Fruit fly (Drosophila melanogaster): ENCODE measurements around the gene CG1677.
A peak's percentile ranks its signal among the peaks of the same experiment; 100 is the strongest.

The CG1677 gene

dm6 chrX:7307478-7308200, 98.0 kb downstream of the CG1677 start, which contains the start of gene brk (continued):
- TF ChIP-seq CG7745 (tag; optimal IDR thresholded peaks at IDR 0.05) (no peak), amos (GFP tag; IDR thresholded peaks at IDR 0.05; ENCODE audit: partially characterized antibody) (no peak), HLH4C (GFP tag; IDR thresholded peaks at IDR 0.05; ENCODE audit: partially characterized antibody) (no peak), jing (GFP tag; optimal IDR thresholded peaks at IDR 0.05) (no peak), insv (GFP tag; optimal IDR thresholded peaks at IDR 0.05) (no peak), Mes4 (GFP tag; optimal IDR thresholded peaks at IDR 0.05) (no peak), CG14710 (tag; optimal IDR thresholded peaks at IDR 0.05) (no peak), CG11456 (GFP tag; IDR thresholded peaks at IDR 0.05) (no peak), CG18476 (GFP tag; optimal IDR thresholded peaks at IDR 0.05) (no peak), h (optimal IDR thresholded peaks at IDR 0.05) (no peak), CG4854 (GFP tag; optimal IDR thresholded peaks at IDR 0.05) (no peak), CG2889 (GFP tag; IDR thresholded peaks at IDR 0.05) (no peak), Six4 (GFP tag; optimal IDR thresholded peaks at IDR 0.05) (no peak), CG8924 (tag; optimal IDR thresholded peaks at IDR 0.05) (no peak), crc (GFP tag; optimal IDR thresholded peaks at IDR 0.05) (no peak), mirr (GFP tag; optimal IDR thresholded peaks at IDR 0.05) (peak; percentile 61), CG12391 (tag; optimal IDR thresholded peaks at IDR 0.05) (no peak), CG1529 (GFP tag; optimal IDR thresholded peaks at IDR 0.05) (peak; percentile 3), H15 (GFP tag; IDR thresholded peaks at IDR 0.05) (no peak), CG7987 (GFP tag; optimal IDR thresholded peaks at IDR 0.05) (peak; percentile 66), CG17829 (tag; optimal IDR thresholded peaks at IDR 0.05) (peak; percentile 20), grn (GFP tag; optimal IDR thresholded peaks at IDR 0.05) (no peak), CG12155 (GFP tag; optimal IDR thresholded peaks at IDR 0.05) (no peak), CG8478 (optimal IDR thresholded peaks at IDR 0.05) (peak; percentile 98), CG9817 (tag; optimal IDR thresholded peaks at IDR 0.05) (no peak), CG18011 (GFP tag; optimal IDR thresholded peaks at IDR 0.05) (no peak), CG4328 (GFP tag; optimal IDR thresholded peaks at IDR 0.05) (no peak), dimm (GFP tag; IDR thresholded peaks at IDR 0.05) (no peak), Trl (optimal IDR thresholded peaks at IDR 0.05) (peak; percentile 96), Trl (GFP tag; optimal IDR thresholded peaks at IDR 0.05) (peak; percentile 25), Poxn (GFP tag; IDR thresholded peaks at IDR 0.05) (no peak), mam (GFP tag; optimal IDR thresholded peaks at IDR 0.05) (no peak), CG2875 (GFP tag; optimal IDR thresholded peaks at IDR 0.05) (no peak), nerfin-1 (tag; optimal IDR thresholded peaks at IDR 0.05) (no peak), pnt (GFP tag; optimal IDR thresholded peaks at IDR 0.05) (no peak), CG16863 (GFP tag; optimal IDR thresholded peaks at IDR 0.05) (no peak), Xbp1 (GFP tag; optimal IDR thresholded peaks at IDR 0.05) (no peak), abd-A (tag; optimal IDR thresholded peaks at IDR 0.05) (peak; percentile 67), fd3F (GFP tag; optimal IDR thresholded peaks at IDR 0.05) (no peak), CG17612 (GFP tag; IDR thresholded peaks at IDR 0.05) (no peak), Tbp (GFP tag; optimal IDR thresholded peaks at IDR 0.05) (no peak), ranshi (GFP tag; IDR thresholded peaks at IDR 0.05) (no peak; the same call in 1 of the 2 replicates), CG15073 (GFP tag; optimal IDR thresholded peaks at IDR 0.05) (no peak), dysf (GFP tag; IDR thresholded peaks at IDR 0.05) (no peak), al (GFP tag; IDR thresholded peaks at IDR 0.05) (no peak), Sin3A (optimal IDR thresholded peaks at IDR 0.05) (no peak), CG6654 (GFP tag; optimal IDR thresholded peaks at IDR 0.05) (no peak), cg (GFP tag; optimal IDR thresholded peaks at IDR 0.05) (peak; percentile 99), Scr (GFP tag; IDR thresholded peaks at IDR 0.05; ENCODE audit: partially characterized antibody) (0 out of 2 replicates have a peak, but pooled peaks have one; percentile 34), zfh1 (GFP tag; IDR thresholded peaks at IDR 0.05) (0 out of 3 replicates have a peak, but pooled peaks have one; percentile 23), tap (tag; optimal IDR thresholded peaks at IDR 0.05) (no peak), CG9609 (GFP tag; optimal IDR thresholded peaks at IDR 0.05) (no peak)

All from whole organism, embryonic.